Worm (Caenorhabditis elegans) whole organism, L4 larva: Measurements from ENCODE around the gene hmgr-1.

Experiments
- D1046.2 ChIP-seq: fragments of 200-800 bp; sonication (Bioruptor generic); IDR thresholded peaks from 2 replicates; pipeline ENCODE4 v1.3.6; 2022; ENCODE audit warnings: missing genetic modification characterization, missing compliant biosample characterization
- F10B5.3 ChIP-seq: sonication (generic microtip); optimal IDR thresholded peaks from 2 replicates; lab custom pipeline; 2016; ENCODE audit warnings: mild to moderate bottlenecking, missing genetic modification characterization, missing compliant biosample characterization
- F26F4.8 ChIP-seq: fragments of 200-800 bp; sonication (Bioruptor generic); conservative IDR thresholded peaks from 2 replicates; pipeline ENCODE4 v1.3.6; 2022; ENCODE audit warnings: missing genetic modification characterization, missing compliant biosample characterization
- F37D6.2 ChIP-seq: sonication (generic microtip); optimal IDR thresholded peaks from 2 replicates; lab custom pipeline; 2016; ENCODE audit warnings: mild to moderate bottlenecking, missing genetic modification characterization, missing compliant biosample characterization
- Y48G9A.11 ChIP-seq: fragments of 200-800 bp; sonication (Bioruptor generic); IDR thresholded peaks from 2 replicates; pipeline ENCODE4 v1.3.6; 2022; ENCODE audit warnings: missing genetic modification reagents, missing genetic modification characterization, missing compliant biosample characterization
- Y5F2A.4 ChIP-seq: fragments of 200-800 bp; sonication (Bioruptor generic); optimal IDR thresholded peaks from 2 replicates; lab custom pipeline; 2018; ENCODE audit warnings: mild to moderate bottlenecking, missing genetic modification characterization, missing compliant biosample characterization
- Y75B8A.6 ChIP-seq: fragments of 200-800 bp; sonication (Bioruptor generic); IDR thresholded peaks from 2 replicates; pipeline ENCODE4 v1.3.6; 2022; ENCODE audit warnings: missing genetic modification reagents, missing genetic modification characterization, missing compliant biosample characterization
- aha-1 ChIP-seq: fragments of 150-350 bp; peaks from one replicate; lab custom pipeline; 2014; ENCODE audit warnings: missing biosample characterization, missing genetic modification characterization
- aly-2 ChIP-seq: sonication (generic microtip); optimal IDR thresholded peaks from 2 replicates; lab custom pipeline; 2018; ENCODE audit warnings: missing biosample characterization, missing genetic modification characterization
- arid-1 ChIP-seq: fragments of 200-800 bp; sonication (Bioruptor generic); conservative IDR thresholded peaks from 2 replicates; pipeline ENCODE4 v1.3.6; 2022; ENCODE audit warnings: missing genetic modification reagents, missing genetic modification characterization, missing compliant biosample characterization
- attf-4 ChIP-seq: sonication (generic microtip); optimal IDR thresholded peaks from 3 replicates; lab custom pipeline; 2017; ENCODE audit warnings: missing biosample characterization, missing genetic modification characterization
- ceh-44 ChIP-seq: fragments of 200-800 bp; sonication (Bioruptor generic); IDR thresholded peaks from 2 replicates; pipeline ENCODE4 v1.3.6; 2022; ENCODE audit warnings: missing genetic modification reagents, missing genetic modification characterization, missing compliant biosample characterization
- cey-2 ChIP-seq: sonication (generic microtip); optimal IDR thresholded peaks from 3 replicates; lab custom pipeline; 2017; ENCODE audit warnings: missing genetic modification characterization, mild to moderate bottlenecking, missing compliant biosample characterization, antibody characterized with exemption, borderline replicate concordance; ENCODE audit not compliant: insufficient read depth
- ctbp-1 ChIP-seq: fragments of 200-800 bp; sonication (Bioruptor generic); IDR thresholded peaks from 2 replicates; pipeline ENCODE4 v1.3.6; 2022; ENCODE audit warnings: missing genetic modification reagents, missing genetic modification characterization, missing compliant biosample characterization
- daf-12 ChIP-seq: fragments of 150-350 bp; optimal IDR thresholded peaks from 2 replicates; lab custom pipeline; 2014; ENCODE audit warnings: missing biosample characterization, missing genetic modification reagents, missing genetic modification characterization
- daf-16 ChIP-seq, 3 experiments: sonication (generic microtip); optimal IDR thresholded peaks; 2 replicates each; lab custom pipeline; 2016 to 2017; ENCODE audit warnings: missing genetic modification characterization in 3 of 3, missing genetic modification reagents in 3 of 3, mild to moderate bottlenecking in 2 of 3, missing compliant biosample characterization in 2 of 3, missing biosample characterization in 1 of 3, moderate library complexity in 1 of 3
- daf-8 ChIP-seq: fragments of 200-800 bp; sonication (Bioruptor generic); IDR thresholded peaks from 2 replicates; pipeline ENCODE4 v1.3.6; 2022; ENCODE audit warnings: missing genetic modification characterization, missing compliant biosample characterization
- dmd-6 ChIP-seq: fragments of 200-800 bp; sonication (Bioruptor generic); IDR thresholded peaks from 2 replicates; pipeline ENCODE4 v1.3.6; 2022; ENCODE audit warnings: missing genetic modification reagents, missing genetic modification characterization, missing compliant biosample characterization
- dmd-8 ChIP-seq: fragments of 200-800 bp; sonication (Bioruptor generic); IDR thresholded peaks from 2 replicates; pipeline ENCODE4 v1.3.6; 2022; ENCODE audit warnings: missing genetic modification characterization, missing compliant biosample characterization
- egl-27 ChIP-seq: sonication (generic microtip); optimal IDR thresholded peaks from 3 replicates; lab custom pipeline; 2017; ENCODE audit warnings: missing biosample characterization, missing genetic modification reagents, missing genetic modification characterization
- egl-43 ChIP-seq: fragments of 200-800 bp; sonication (Bioruptor generic); IDR thresholded peaks from 2 replicates; pipeline ENCODE4 v1.3.6; 2022; ENCODE audit warnings: missing genetic modification reagents, missing genetic modification characterization, missing compliant biosample characterization
- fos-1 ChIP-seq: fragments of 150-350 bp; optimal IDR thresholded peaks from 2 replicates; lab custom pipeline; 2014; ENCODE audit warnings: missing biosample characterization, missing genetic modification characterization
- gei-8 ChIP-seq: fragments of 200-800 bp; sonication (Bioruptor generic); optimal IDR thresholded peaks from 2 replicates; lab custom pipeline; 2018; ENCODE audit warnings: mild to moderate bottlenecking, missing genetic modification characterization, missing compliant biosample characterization
- hlh-11 ChIP-seq: fragments of 200-800 bp; sonication (Bioruptor generic); optimal IDR thresholded peaks from 2 replicates; lab custom pipeline; 2018; ENCODE audit warnings: mild to moderate bottlenecking, missing genetic modification characterization, missing compliant biosample characterization
- hlh-30 ChIP-seq: sonication (generic microtip); optimal IDR thresholded peaks from 2 replicates; lab custom pipeline; 2017; ENCODE audit warnings: antibody characterized with exemption, mild to moderate bottlenecking, missing genetic modification characterization, missing compliant biosample characterization; ENCODE audit not compliant: insufficient read depth
- jun-1 ChIP-seq: fragments of 150-350 bp; optimal IDR thresholded peaks from 2 replicates; lab custom pipeline; 2014; ENCODE audit warnings: missing biosample characterization, missing genetic modification reagents, missing genetic modification characterization
- lim-7 ChIP-seq: fragments of 200-800 bp; sonication (Bioruptor generic); IDR thresholded peaks from 2 replicates; pipeline ENCODE4 v1.3.6; 2022; ENCODE audit warnings: missing genetic modification characterization, missing compliant biosample characterization
- lin-29 ChIP-seq: fragments of 200-800 bp; sonication (Bioruptor generic); IDR thresholded peaks from 2 replicates; pipeline ENCODE4 v1.3.6; 2022; ENCODE audit warnings: missing genetic modification reagents, missing genetic modification characterization, missing compliant biosample characterization
- lin-39 ChIP-seq: fragments of 150-350 bp; optimal IDR thresholded peaks from 2 replicates; lab custom pipeline; 2014; ENCODE audit warnings: missing biosample characterization, missing genetic modification reagents, missing genetic modification characterization
- lsy-2 ChIP-seq, 2 experiments: fragments of 150-350 bp in 1 of 2; sonication (generic microtip) in 1 of 2; optimal IDR thresholded peaks; 2 replicates each; lab custom pipeline; 2014 to 2017; ENCODE audit warnings: missing biosample characterization in 2 of 2, missing genetic modification characterization in 2 of 2
- madf-5 ChIP-seq, 2 experiments: fragments of 200-800 bp; sonication (Bioruptor generic); IDR thresholded peaks; 2 replicates each; pipeline ENCODE4 v1.3.6; 2022; ENCODE audit warnings: missing compliant biosample characterization in 2 of 2, missing genetic modification characterization in 2 of 2
- madf-9 ChIP-seq: fragments of 200-800 bp; sonication (Bioruptor generic); conservative IDR thresholded peaks from 2 replicates; pipeline ENCODE4 v1.3.6; 2022; ENCODE audit warnings: missing genetic modification reagents, missing genetic modification characterization, missing compliant biosample characterization
- nhr-11 ChIP-seq: fragments of 150-350 bp; optimal IDR thresholded peaks from 2 replicates; lab custom pipeline; 2014; ENCODE audit warnings: missing biosample characterization, missing genetic modification characterization
- nhr-111 ChIP-seq: fragments of 200-800 bp; sonication (Bioruptor generic); optimal IDR thresholded peaks from 2 replicates; lab custom pipeline; 2018; ENCODE audit warnings: mild to moderate bottlenecking, missing genetic modification characterization, missing compliant biosample characterization
- nhr-237 ChIP-seq: sonication (generic microtip); optimal IDR thresholded peaks from 2 replicates; lab custom pipeline; 2017; ENCODE audit warnings: missing biosample characterization, missing genetic modification characterization
- nhr-25 ChIP-seq: sonication (generic microtip); optimal IDR thresholded peaks from 2 replicates; lab custom pipeline; 2017; ENCODE audit warnings: missing genetic modification characterization, mild to moderate bottlenecking, missing compliant biosample characterization, antibody characterized with exemption, moderate library complexity, borderline replicate concordance; ENCODE audit not compliant: insufficient read depth
- nhr-48 ChIP-seq: sonication (generic microtip); optimal IDR thresholded peaks from 2 replicates; lab custom pipeline; 2016; ENCODE audit warnings: mild to moderate bottlenecking, missing genetic modification characterization, missing compliant biosample characterization
- nhr-76 ChIP-seq: fragments of 150-350 bp; optimal IDR thresholded peaks from 2 replicates; lab custom pipeline; 2014; ENCODE audit warnings: missing biosample characterization, missing genetic modification characterization
- pqm-1 ChIP-seq: sonication (generic microtip); optimal IDR thresholded peaks from 2 replicates; lab custom pipeline; 2017; ENCODE audit warnings: missing biosample characterization, missing genetic modification characterization
- rbr-2 ChIP-seq: sonication (generic microtip); optimal IDR thresholded peaks from 2 replicates; lab custom pipeline; 2016; ENCODE audit warnings: missing genotype, missing genetic modification characterization, missing compliant biosample characterization
- saeg-2 ChIP-seq: fragments of 200-800 bp; sonication (Bioruptor generic); IDR thresholded peaks from 2 replicates; pipeline ENCODE4 v1.3.6; 2022; ENCODE audit warnings: missing genetic modification reagents, missing genetic modification characterization, missing compliant biosample characterization
- sdz-12 ChIP-seq: fragments of 200-800 bp; sonication (Bioruptor generic); optimal IDR thresholded peaks from 2 replicates; lab custom pipeline; 2018; ENCODE audit warnings: mild to moderate bottlenecking, missing genetic modification characterization, missing compliant biosample characterization
- snpc-4 ChIP-seq: fragments of 150-350 bp; optimal IDR thresholded peaks from 2 replicates; lab custom pipeline; 2014; ENCODE audit warnings: missing biosample characterization, missing genetic modification characterization
- spr-1 ChIP-seq: sonication (generic microtip); optimal IDR thresholded peaks from 2 replicates; lab custom pipeline; 2016; ENCODE audit warnings: mild to moderate bottlenecking, missing genetic modification characterization, missing compliant biosample characterization
- tag-97 ChIP-seq: fragments of 200-800 bp; sonication (Bioruptor generic); IDR thresholded peaks from 2 replicates; pipeline ENCODE4 v1.3.6; 2022; ENCODE audit warnings: missing genetic modification characterization, missing compliant biosample characterization
- tra-1 ChIP-seq: fragments of 200-800 bp; sonication (Bioruptor generic); IDR thresholded peaks from 2 replicates; pipeline ENCODE4 v1.3.6; 2022; ENCODE audit warnings: missing genetic modification reagents, missing genetic modification characterization, missing compliant biosample characterization
- unc-39 ChIP-seq: sonication (generic microtip); optimal IDR thresholded peaks from 2 replicates; lab custom pipeline; 2017; ENCODE audit warnings: missing biosample characterization, missing genetic modification characterization
- unc-62 ChIP-seq, 3 experiments: fragments of 150-350 bp in 1 of 3; sonication (generic microtip); optimal IDR thresholded peaks in 2 of 3; peaks in 1 of 3; 1 replicate in 1 of 3; 2 replicates in 2 of 3; lab custom pipeline; 2014 to 2017; ENCODE audit warnings: missing biosample characterization in 3 of 3, missing genetic modification characterization in 3 of 3, missing genetic modification reagents in 3 of 3, missing genotype in 1 of 3
- vab-7 ChIP-seq: fragments of 200-800 bp; sonication (Bioruptor generic); IDR thresholded peaks from 2 replicates; pipeline ENCODE4 v1.3.6; 2022; ENCODE audit warnings: missing genetic modification reagents, missing genetic modification characterization, missing compliant biosample characterization
- zfp-2 ChIP-seq: sonication (generic microtip); optimal IDR thresholded peaks from 2 replicates; lab custom pipeline; 2016; ENCODE audit warnings: mild to moderate bottlenecking, missing genetic modification characterization, missing compliant biosample characterization
- ztf-7 ChIP-seq: fragments of 150-350 bp; optimal IDR thresholded peaks from 2 replicates; lab custom pipeline; 2014; ENCODE audit warnings: missing biosample characterization, missing genetic modification characterization

hmgr-1 gene

ce11 chrIII:7336214-7336613, 23.1 kb upstream of the hmgr-1 start, which contains the start of gene gsp-2 (continued):
- TF ChIP-seq fos-1 (tag; lab: Kevin White, UChicago) (no peak), madf-9 (GFP tag; lab: Robert Waterston, UW) (no peak), nhr-11 (tag; lab: Kevin White, UChicago) (peak; percentile 74), F26F4.8 (GFP tag; lab: Robert Waterston, UW) (no peak), Y5F2A.4 (GFP tag; lab: Kevin White, UChicago) (no peak), rbr-2 (peak; percentile 41), jun-1 (tag; lab: Kevin White, UChicago) (no peak), lim-7 (GFP tag; lab: Robert Waterston, UW) (peak; percentile 64; the same call in 1 of the 2 replicates), Y48G9A.11 (GFP tag; lab: Robert Waterston, UW) (no peak), daf-12 (tag; lab: Kevin White, UChicago) (no peak), nhr-237 (tag; lab: Kevin White, UChicago) (no peak), egl-27 (no peak), snpc-4 (tag; lab: Kevin White, UChicago) (no peak), spr-1 (no peak), sdz-12 (no peak), dmd-8 (GFP tag; lab: Robert Waterston, UW) (no peak), aly-2 (tag; lab: Kevin White, UChicago) (no peak), daf-8 (GFP tag; lab: Robert Waterston, UW) (no peak), ctbp-1 (GFP tag; lab: Robert Waterston, UW) (no peak), tra-1 (GFP tag; lab: Robert Waterston, UW) (no peak), F37D6.2 (tag; lab: Kevin White, UChicago) (no peak), daf-16 (GFP tag; optimal IDR thresholded peaks at IDR 0.05; lab: Kevin White, UChicago) (no peak), daf-16 (tag; optimal IDR thresholded peaks at IDR 0.05; lab: Kevin White, UChicago) (peak; percentile 64), F10B5.3 (tag; lab: Kevin White, UChicago) (no peak), arid-1 (GFP tag; lab: Robert Waterston, UW) (peak; percentile 79), nhr-48 (tag; lab: Kevin White, UChicago) (no peak), nhr-76 (tag; lab: Kevin White, UChicago) (no peak), nhr-25 (tag; lab: Kevin White, UChicago) (peak; percentile 18), madf-5 (GFP tag; IDR thresholded peaks at IDR 0.05; lab: Robert Waterston, UW) (no peak), egl-43 (GFP tag; lab: Robert Waterston, UW) (peak; percentile 19; the same call in 1 of the 2 replicates), saeg-2 (GFP tag; lab: Robert Waterston, UW) (no peak), ceh-44 (GFP tag; lab: Robert Waterston, UW) (no peak), aha-1 (tag; lab: Kevin White, UChicago) (peak; percentile 97), Y75B8A.6 (GFP tag; lab: Robert Waterston, UW) (peak; percentile 63; the same call in 1 of the 2 replicates), unc-39 (tag; lab: Kevin White, UChicago) (no peak), nhr-111 (GFP tag; lab: Kevin White, UChicago) (no peak), cey-2 (no peak), lin-29 (GFP tag; lab: Robert Waterston, UW) (no peak), ztf-7 (tag; lab: Kevin White, UChicago) (no peak), attf-4 (no peak), pqm-1 (tag; lab: Kevin White, UChicago) (peak; percentile 42), vab-7 (GFP tag; lab: Robert Waterston, UW) (no peak), D1046.2 (GFP tag; lab: Robert Waterston, UW) (no peak), lin-39 (tag; lab: Kevin White, UChicago) (no peak), hlh-11 (tag; lab: Kevin White, UChicago) (peak; percentile 86), unc-62 (GFP tag; optimal IDR thresholded peaks at IDR 0.05 in 1 of 2; lab: Kevin White, UChicago) (peak in 1 of 2 experiments; percentile 96), unc-62 (tag; optimal IDR thresholded peaks at IDR 0.05; lab: Kevin White, UChicago) (no peak), gei-8 (no peak), lsy-2 (tag; optimal IDR thresholded peaks at IDR 0.05; lab: Kevin White, UChicago) (peak; percentile 87 to 97), dmd-6 (GFP tag; lab: Robert Waterston, UW) (peak; percentile 83), tag-97 (GFP tag; lab: Robert Waterston, UW) (no peak), hlh-30 (tag; lab: Kevin White, UChicago) (peak; percentile 73), zfp-2 (tag; lab: Kevin White, UChicago) (peak; percentile 28)
